Fruit fly (Drosophila melanogaster): ENCODE results near the gene Ggamma30A.

Ggamma30A gene

DNA sequence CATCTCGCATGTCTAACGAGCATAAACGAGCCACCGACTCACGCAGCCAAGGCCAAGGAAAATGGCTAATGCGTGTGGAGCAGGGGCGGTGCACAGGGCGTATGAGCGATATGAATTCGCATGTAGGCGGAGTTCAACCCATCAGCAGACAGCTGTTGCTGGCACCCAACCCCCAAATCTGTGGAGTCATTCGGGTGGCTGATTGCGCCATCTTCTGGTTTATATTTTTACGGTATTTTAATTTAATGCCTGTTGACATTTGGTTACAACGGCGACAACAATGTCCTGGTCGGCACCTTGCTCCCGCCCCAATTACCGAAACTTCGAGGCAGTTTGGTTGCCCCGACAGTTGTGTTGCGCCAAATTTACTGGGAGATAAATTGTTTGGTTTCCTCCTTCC lies 64.7 kb downstream of the Ggamma30A start (continued):
- TF ChIP-seq chm (GFP tag; IDR thresholded peaks at IDR 0.05) (no peak), so (GFP tag; IDR thresholded peaks at IDR 0.05) (no peak), CG6254 (GFP tag; optimal IDR thresholded peaks at IDR 0.05) (no peak), CG8290 (GFP tag; optimal IDR thresholded peaks at IDR 0.05) (no peak), CG8290 (tag; optimal IDR thresholded peaks at IDR 0.05) (no peak), ind (GFP tag; optimal IDR thresholded peaks at IDR 0.05) (no peak), Rfx (GFP tag; IDR thresholded peaks at IDR 0.05) (no peak), CG2712 (tag; optimal IDR thresholded peaks at IDR 0.05) (no peak), Dref (GFP tag; IDR thresholded peaks at IDR 0.05) (0 out of 2 replicates have a peak, but pooled peaks have one; percentile 5)

DNA sequence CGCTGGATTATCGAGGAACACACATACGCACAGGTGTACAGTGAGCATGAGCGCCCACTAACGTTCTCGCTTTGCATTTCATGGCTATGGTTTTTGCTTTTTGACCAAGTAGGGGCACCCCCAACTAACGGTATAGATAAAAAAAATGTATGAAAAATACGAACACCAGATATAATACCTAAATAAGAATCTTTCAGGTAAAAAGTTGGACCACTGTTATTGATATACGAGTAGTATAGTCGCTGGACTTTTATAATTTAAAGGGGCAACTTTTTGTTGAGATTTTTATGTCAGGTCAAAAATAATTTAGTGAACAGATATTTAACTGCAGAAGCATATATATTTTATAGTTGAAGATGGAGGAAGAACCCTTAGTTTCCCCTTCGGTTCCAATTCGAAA lies 71.1 kb downstream of the Ggamma30A start, which contains the start of gene CG17005:
Gene CG17005, plus strand, starts transcription at position 301 of the 400 bp plus-strand sequence.
- TF ChIP-seq phol (tag; optimal IDR thresholded peaks at IDR 0.05) (no peak), sens (GFP tag) (peak; percentile 4)

DNA sequence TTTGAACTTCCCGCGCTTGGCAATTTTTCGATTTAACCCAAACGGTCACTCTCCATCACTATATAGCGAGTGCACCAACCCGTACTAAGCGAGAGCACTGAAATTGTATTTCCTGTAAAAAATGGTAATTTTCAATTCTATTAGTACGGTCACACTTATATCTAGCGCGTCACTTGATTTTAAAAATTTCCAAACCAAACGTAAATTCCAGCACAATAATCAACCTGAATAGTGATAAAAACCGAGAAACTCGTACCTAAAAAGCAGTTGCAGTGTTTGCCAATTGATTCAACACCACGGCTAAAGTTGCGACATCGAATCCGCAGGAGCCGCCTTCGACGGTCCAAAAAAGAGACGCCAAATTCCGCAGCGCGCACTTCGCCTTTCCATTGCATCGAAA lies 74.3 kb downstream of the Ggamma30A start, which contains the start of gene Cks30A:
Gene Cks30A, plus strand, starts transcription at position 136 of the 400 bp plus-strand sequence.
- TF ChIP-seq CG7786 (GFP tag; optimal IDR thresholded peaks at IDR 0.05), result no peak
- no peak for TF ChIP-seq CG7271 (tag; optimal IDR thresholded peaks at IDR 0.05)
- TF ChIP-seq run (tag; optimal IDR thresholded peaks at IDR 0.05), result no peak
- TF ChIP-seq CG30431 (GFP tag; optimal IDR thresholded peaks at IDR 0.05), result no peak
- no peak for TF ChIP-seq Poxn (GFP tag; IDR thresholded peaks at IDR 0.05)
- no peak for TF ChIP-seq exex (tag; optimal IDR thresholded peaks at IDR 0.05)
- TF ChIP-seq CG2889 (GFP tag; IDR thresholded peaks at IDR 0.05), result no peak
- TF ChIP-seq zfh1 (GFP tag; IDR thresholded peaks at IDR 0.05), result no peak
- TF ChIP-seq Hey (tag; optimal IDR thresholded peaks at IDR 0.05), result no peak
- no peak for TF ChIP-seq CG4282 (GFP tag; optimal IDR thresholded peaks at IDR 0.05)
- peak; percentile 27 for TF ChIP-seq YL-1 (GFP tag; optimal IDR thresholded peaks at IDR 0.05)
- no peak for TF ChIP-seq E2f1 (GFP tag; IDR thresholded peaks at IDR 0.05)
- no peak for TF ChIP-seq Bgb (GFP tag; IDR thresholded peaks at IDR 0.05; ENCODE audit: partially characterized antibody)
- TF ChIP-seq cato (GFP tag; optimal IDR thresholded peaks at IDR 0.05; ENCODE audit: borderline replicate concordance), result no peak
- TF ChIP-seq CG9727 (GFP tag; optimal IDR thresholded peaks at IDR 0.05), result no peak
- TF ChIP-seq Sry-β (GFP tag; optimal IDR thresholded peaks at IDR 0.05), result no peak
- TF ChIP-seq org-1 (GFP tag; optimal IDR thresholded peaks at IDR 0.05), result no peak
- no peak for TF ChIP-seq CG34422 (GFP tag; IDR thresholded peaks at IDR 0.05)
- TF ChIP-seq Ravus (GFP tag; IDR thresholded peaks at IDR 0.05), result no peak
- TF ChIP-seq gem (tag; optimal IDR thresholded peaks at IDR 0.05), result no peak
- TF ChIP-seq CG6791 (GFP tag; IDR thresholded peaks at IDR 0.05; ENCODE audit: partially characterized antibody), result peak; percentile 57; the same call in 2 of the 3 replicates
- no peak for TF ChIP-seq az2 (GFP tag; optimal IDR thresholded peaks at IDR 0.05)
- TF ChIP-seq Oli (tag; optimal IDR thresholded peaks at IDR 0.05), result no peak
- peak; percentile 80 for TF ChIP-seq Myb (GFP tag; optimal IDR thresholded peaks at IDR 0.05)
- TF ChIP-seq CG12391 (tag; optimal IDR thresholded peaks at IDR 0.05), result no peak
- no peak for TF ChIP-seq CG31441 (GFP tag; IDR thresholded peaks at IDR 0.05)
- TF ChIP-seq CG15073 (GFP tag; optimal IDR thresholded peaks at IDR 0.05), result no peak
- TF ChIP-seq CHES-1-like (GFP tag; optimal IDR thresholded peaks at IDR 0.05), result no peak
- TF ChIP-seq sens (GFP tag), result peak; percentile 67
- no peak for TF ChIP-seq mirr (GFP tag; optimal IDR thresholded peaks at IDR 0.05)
- no peak for TF ChIP-seq CG11723 (GFP tag; optimal IDR thresholded peaks at IDR 0.05)
- TF ChIP-seq Lim3 (GFP tag; IDR thresholded peaks at IDR 0.05), result no peak
- TF ChIP-seq mld (GFP tag; IDR thresholded peaks at IDR 0.05; ENCODE audit: partially characterized antibody), result 0 out of 3 replicates have a peak, but pooled peaks have one; percentile 58
- TF ChIP-seq Dll (GFP tag; IDR thresholded peaks at IDR 0.05; ENCODE audit: partially characterized antibody), result no peak
- TF ChIP-seq CG8290 (GFP tag; optimal IDR thresholded peaks at IDR 0.05), result no peak
- TF ChIP-seq CG8290 (tag; optimal IDR thresholded peaks at IDR 0.05), result no peak
- no peak for TF ChIP-seq CG12744 (GFP tag; optimal IDR thresholded peaks at IDR 0.05)
- no peak for TF ChIP-seq hth (optimal IDR thresholded peaks at IDR 0.05)
- TF ChIP-seq MBD-R2 (GFP tag; IDR thresholded peaks at IDR 0.05), result peak; percentile 61
- no peak for TF ChIP-seq CG1233 (GFP tag; optimal IDR thresholded peaks at IDR 0.05)
- no peak for TF ChIP-seq CG9437 (GFP tag; optimal IDR thresholded peaks at IDR 0.05)
